Fruit fly (Drosophila melanogaster) whole organism, embryonic: Measurements from ENCODE around the gene prd1.

Experiments used
- Bteb2 ChIP-seq: fragments of 200-800 bp; sonication (Bioruptor generic); optimal IDR thresholded peaks from 2 replicates; lab custom pipeline; 2016; ENCODE audit warnings: missing biosample characterization, missing genetic modification characterization
- CG1529 ChIP-seq: fragments of 200-800 bp; sonication (Bioruptor generic); optimal IDR thresholded peaks from 3 replicates; lab custom pipeline; 2018; ENCODE audit warnings: missing biosample characterization, missing genetic modification characterization
- CG4854 ChIP-seq: fragments of 200-800 bp; sonication (Bioruptor generic); optimal IDR thresholded peaks from 2 replicates; lab custom pipeline; 2016; ENCODE audit warnings: missing biosample characterization, missing genetic modification characterization, inconsistent platforms
- CG6689 ChIP-seq: fragments of 200-800 bp; sonication (Bioruptor generic); IDR thresholded peaks from 2 replicates; pipeline ENCODE4 v1.3.6; 2022; ENCODE audit warnings: missing biosample characterization, missing genetic modification characterization
- Dll ChIP-seq: fragments of 200-800 bp; sonication (Bioruptor generic); IDR thresholded peaks from 4 replicates; pipeline ENCODE4 v1.3.6; 2022; ENCODE audit warnings: missing biosample characterization, missing genetic modification characterization; ENCODE audit not compliant: partially characterized antibody
- Mes4 ChIP-seq: fragments of 200-800 bp; sonication (Bioruptor generic); optimal IDR thresholded peaks from 2 replicates; lab custom pipeline; 2016; ENCODE audit warnings: missing biosample characterization, missing genetic modification characterization
- Stat92E ChIP-seq, 3 experiments: fragments of >200 bp in 2 of 3; fragments of 200-800 bp in 1 of 3; sonication (Bioruptor generic) in 1 of 3; optimal IDR thresholded peaks; 2 replicates each; lab custom pipeline; 2017 to 2019; ENCODE audit warnings: missing biosample characterization in 3 of 3, missing genetic modification characterization in 3 of 3, mild to moderate bottlenecking in 1 of 3, moderate library complexity in 1 of 3
- btn ChIP-seq: fragments of 200-800 bp; sonication (Bioruptor generic); optimal IDR thresholded peaks from 2 replicates; lab custom pipeline; 2016; ENCODE audit warnings: missing biosample characterization, missing genetic modification characterization
- h ChIP-seq: fragments of >200 bp; optimal IDR thresholded peaks from 2 replicates; lab custom pipeline; 2017
- pfk ChIP-seq: fragments of 200-800 bp; sonication (Bioruptor generic); optimal IDR thresholded peaks from 2 replicates; lab custom pipeline; 2018; ENCODE audit warnings: missing biosample characterization, mild to moderate bottlenecking, missing genetic modification characterization, moderate library complexity
- psq ChIP-seq: fragments of 200-800 bp; sonication (Bioruptor generic); optimal IDR thresholded peaks from 2 replicates; lab custom pipeline; 2017; ENCODE audit warnings: missing biosample characterization, missing genetic modification characterization
- pzg ChIP-seq: fragments of 200-800 bp; sonication (Bioruptor generic); optimal IDR thresholded peaks from 3 replicates; lab custom pipeline; 2018; ENCODE audit warnings: missing biosample characterization, mild to moderate bottlenecking, missing genetic modification characterization, moderate library complexity

DNA sequence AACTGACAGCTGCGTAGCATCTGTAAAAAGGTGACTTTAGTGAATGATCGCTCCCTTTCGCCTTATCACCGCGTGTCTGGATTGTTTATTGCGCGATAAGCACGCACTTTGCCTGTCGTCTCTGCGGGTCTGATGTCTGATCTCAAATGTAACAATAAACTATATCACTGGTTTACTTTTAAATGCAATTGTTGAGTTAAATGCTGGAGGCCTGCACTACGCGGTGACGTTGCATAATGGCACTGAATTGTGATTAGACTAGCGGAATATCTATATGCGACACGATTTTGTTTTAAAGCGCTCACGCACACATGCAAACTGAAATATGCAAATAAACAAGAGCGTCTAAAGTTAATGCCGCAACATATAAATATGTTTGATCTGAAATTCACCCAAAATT is 35.0 kb upstream of the prd1 start:
- TF ChIP-seq btn (no peak), CG6689 (GFP tag; lab: Robert Waterston, UW) (no peak), Mes4 (no peak), pzg (GFP tag; lab: Kevin White, UChicago) (no peak), Bteb2 (no peak), psq (GFP tag; lab: Kevin White, UChicago) (no peak), h (lab: Kevin White, UChicago) (no peak), Dll (GFP tag; lab: Robert Waterston, UW) (no peak), CG4854 (GFP tag; lab: Kevin White, UChicago) (no peak), CG1529 (no peak), Stat92E (GFP tag; optimal IDR thresholded peaks at IDR 0.05; lab: Kevin White, UChicago) (no peak), pfk (no peak)
